Fruit fly (Drosophila melanogaster): ENCODE data around the gene Vps39.

Vps39 gene

DNA sequence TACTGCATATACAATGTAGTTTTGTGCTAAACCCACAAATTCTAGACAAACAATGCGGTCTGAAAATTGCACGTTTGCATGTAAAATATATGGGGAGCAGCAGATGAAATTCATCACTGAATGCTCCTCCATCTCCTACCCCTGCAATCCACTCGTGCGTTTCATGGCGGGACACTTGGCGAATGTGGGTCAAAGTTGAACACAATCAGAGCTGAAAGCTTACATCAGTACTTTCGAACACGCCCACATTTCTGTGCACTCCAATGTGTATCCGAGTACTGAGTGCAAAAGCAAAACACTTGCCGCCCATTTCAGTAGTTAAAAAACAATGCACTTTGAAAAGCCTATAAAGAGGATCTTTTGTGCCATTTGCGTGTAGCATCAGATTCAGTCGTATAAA is 22.5 kb upstream of the Vps39 start:
- TF ChIP-seq Dfd (GFP tag; optimal IDR thresholded peaks at IDR 0.05): no peak
- no peak for TF ChIP-seq Hr83 (GFP tag; optimal IDR thresholded peaks at IDR 0.05; ENCODE audit: poor library complexity, severe bottlenecking)
- TF ChIP-seq Sp1 (GFP tag; optimal IDR thresholded peaks at IDR 0.05): no peak
- TF ChIP-seq dl (GFP tag; optimal IDR thresholded peaks at IDR 0.05; ENCODE audit: insufficient read depth in 1 of 2, partially characterized antibody in 2 of 2): no peak
- TF ChIP-seq lola (GFP tag; optimal IDR thresholded peaks at IDR 0.05): no peak
- TF ChIP-seq h (GFP tag; optimal IDR thresholded peaks at IDR 0.05): no peak
- TF ChIP-seq pan (optimal IDR thresholded peaks at IDR 0.05): no peak
- TF ChIP-seq Hnf4 (GFP tag; optimal IDR thresholded peaks at IDR 0.05): no peak
- no peak for TF ChIP-seq Rel (GFP tag; optimal IDR thresholded peaks at IDR 0.05)
- no peak for TF ChIP-seq Rel (tag; optimal IDR thresholded peaks at IDR 0.05)
- no peak for TF ChIP-seq Jra (GFP tag; optimal IDR thresholded peaks at IDR 0.05)
- no peak for TF ChIP-seq rgr (GFP tag; optimal IDR thresholded peaks at IDR 0.05)
- TF ChIP-seq dsf (GFP tag; optimal IDR thresholded peaks at IDR 0.05; ENCODE audit: borderline replicate concordance): no peak
- no peak for TF ChIP-seq dmrt93B (GFP tag; optimal IDR thresholded peaks at IDR 0.05)
- no peak for TF ChIP-seq OdsH (GFP tag; optimal IDR thresholded peaks at IDR 0.05)
- no peak for TF ChIP-seq br (GFP tag; optimal IDR thresholded peaks at IDR 0.05)
- no peak for TF ChIP-seq fru (GFP tag; optimal IDR thresholded peaks at IDR 0.05)
- no peak for TF ChIP-seq Myc (optimal IDR thresholded peaks at IDR 0.05)
- no peak for TF ChIP-seq GATAd (GFP tag; optimal IDR thresholded peaks at IDR 0.05)

DNA sequence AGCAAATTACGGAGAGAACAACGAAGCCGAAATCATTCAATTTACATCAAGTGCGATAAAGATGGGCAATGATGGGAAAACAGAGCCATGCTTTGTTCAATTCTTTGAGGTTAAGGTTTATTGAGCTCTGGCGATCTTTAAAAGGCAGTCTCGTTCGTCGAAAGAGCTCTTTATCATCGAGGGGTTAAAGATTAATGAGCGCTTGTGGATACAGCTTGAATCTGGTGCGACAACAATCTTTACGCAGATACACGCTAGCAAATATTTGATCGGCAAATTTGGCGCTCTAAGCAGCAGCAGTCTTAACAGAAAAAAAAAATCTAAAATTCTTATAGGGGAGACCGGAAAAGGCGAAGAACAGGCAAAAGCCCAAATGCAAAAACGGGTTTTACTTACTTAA is 21.8 kb upstream of the Vps39 start:
- TF ChIP-seq Vsx2 (GFP tag; optimal IDR thresholded peaks at IDR 0.05; ENCODE audit: partially characterized antibody) (no peak), Hr83 (GFP tag; optimal IDR thresholded peaks at IDR 0.05; ENCODE audit: poor library complexity, severe bottlenecking) (no peak), OdsH (GFP tag; optimal IDR thresholded peaks at IDR 0.05) (peak; percentile 13), Rel (GFP tag; optimal IDR thresholded peaks at IDR 0.05) (no peak), Rel (tag; optimal IDR thresholded peaks at IDR 0.05) (peak; percentile 18)

dm6 chr3R:18295262-18295944 is 21.2 kb upstream of the Vps39 start:
- peak; percentile 16 for TF ChIP-seq h (GFP tag; optimal IDR thresholded peaks at IDR 0.05)
- TF ChIP-seq Vsx2 (GFP tag; optimal IDR thresholded peaks at IDR 0.05; ENCODE audit: partially characterized antibody): no peak
- TF ChIP-seq rgr (GFP tag; optimal IDR thresholded peaks at IDR 0.05): no peak

DNA sequence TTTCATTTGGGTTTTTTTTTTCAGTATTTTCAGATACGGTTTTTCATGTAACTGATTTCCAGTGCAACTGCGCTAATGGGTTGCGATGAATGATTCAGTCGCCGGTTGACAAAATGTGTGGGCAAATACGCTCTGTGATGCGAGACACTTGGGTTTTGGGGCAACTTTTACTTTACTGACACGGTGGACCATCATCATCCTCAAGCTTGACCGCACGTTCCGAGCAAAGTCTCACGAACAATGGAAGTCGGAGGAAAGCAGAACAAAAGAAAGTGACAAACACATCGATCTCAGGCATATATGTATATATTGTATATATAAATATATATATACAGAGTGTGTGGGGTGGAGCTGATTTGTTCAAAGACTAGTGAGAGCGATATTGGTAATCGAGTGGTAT is 20.2 kb upstream of the Vps39 start:
- TF ChIP-seq CG32264 (GFP tag; optimal IDR thresholded peaks at IDR 0.05) (no peak), rgr (GFP tag; optimal IDR thresholded peaks at IDR 0.05) (no peak), tai (GFP tag; optimal IDR thresholded peaks at IDR 0.05) (no peak), ey (GFP tag; optimal IDR thresholded peaks at IDR 0.05) (no peak), CG9705 (GFP tag; optimal IDR thresholded peaks at IDR 0.05) (no peak), psq (GFP tag; optimal IDR thresholded peaks at IDR 0.05) (no peak), jim (GFP tag; optimal IDR thresholded peaks at IDR 0.05) (no peak), OdsH (GFP tag; optimal IDR thresholded peaks at IDR 0.05) (no peak), HLH106 (tag; optimal IDR thresholded peaks at IDR 0.05) (no peak), dmrt93B (GFP tag; optimal IDR thresholded peaks at IDR 0.05) (no peak), N (GFP tag; optimal IDR thresholded peaks at IDR 0.05) (no peak), Hr83 (GFP tag; optimal IDR thresholded peaks at IDR 0.05; ENCODE audit: poor library complexity, severe bottlenecking) (no peak), lola (GFP tag; optimal IDR thresholded peaks at IDR 0.05) (no peak), Mio (GFP tag; optimal IDR thresholded peaks at IDR 0.05) (no peak), Hr78 (GFP tag; optimal IDR thresholded peaks at IDR 0.05) (no peak), sage (GFP tag; optimal IDR thresholded peaks at IDR 0.05) (no peak), Rel (GFP tag; optimal IDR thresholded peaks at IDR 0.05) (no peak), Rel (tag; optimal IDR thresholded peaks at IDR 0.05) (no peak), Dfd (GFP tag; optimal IDR thresholded peaks at IDR 0.05) (no peak)

DNA sequence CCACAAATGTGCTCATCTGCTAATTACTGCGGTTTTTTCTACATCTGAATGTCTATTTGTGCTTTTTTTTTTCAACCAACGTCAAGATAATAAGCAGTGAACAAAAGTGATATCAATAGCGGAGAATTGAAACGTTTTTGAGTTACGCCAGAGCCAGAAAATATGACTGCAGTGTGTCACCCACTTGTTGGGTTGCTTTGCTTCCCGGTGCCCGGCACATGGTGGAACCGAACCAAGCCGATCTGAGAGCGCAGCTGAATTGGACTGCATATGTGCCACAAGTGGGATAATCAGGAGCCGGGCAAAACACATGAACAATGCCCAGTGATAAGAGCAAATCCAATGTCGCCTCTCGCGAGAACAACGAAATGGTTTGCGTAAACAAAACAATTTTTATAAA is 18.1 kb upstream of the Vps39 start:
- TF ChIP-seq Rel (GFP tag; optimal IDR thresholded peaks at IDR 0.05) (no peak), Rel (tag; optimal IDR thresholded peaks at IDR 0.05) (peak; percentile 77), Sp1 (GFP tag; optimal IDR thresholded peaks at IDR 0.05) (no peak), usp (GFP tag; optimal IDR thresholded peaks at IDR 0.05) (no peak)

Measured in whole organism, wandering third instar larva.